Worm (Caenorhabditis elegans) whole organism, L4 larva: ENCODE results near the gene cest-2.3.

Experiments used
- Y5F2A.4 ChIP-seq: fragments of 200-800 bp; sonication (Bioruptor generic); optimal IDR thresholded peaks from 2 replicates; lab custom pipeline; 2018; ENCODE audit warnings: mild to moderate bottlenecking, missing genetic modification characterization, missing compliant biosample characterization
- aly-2 ChIP-seq: sonication (generic microtip); optimal IDR thresholded peaks from 2 replicates; lab custom pipeline; 2018; ENCODE audit warnings: missing biosample characterization, missing genetic modification characterization
- arid-1 ChIP-seq: fragments of 200-800 bp; sonication (Bioruptor generic); conservative IDR thresholded peaks from 2 replicates; pipeline ENCODE4 v1.3.6; 2022; ENCODE audit warnings: missing genetic modification reagents, missing genetic modification characterization, missing compliant biosample characterization
- attf-4 ChIP-seq: sonication (generic microtip); optimal IDR thresholded peaks from 3 replicates; lab custom pipeline; 2017; ENCODE audit warnings: missing biosample characterization, missing genetic modification characterization
- ceh-28 ChIP-seq: fragments of 150-350 bp; optimal IDR thresholded peaks from 2 replicates; lab custom pipeline; 2014; ENCODE audit warnings: missing biosample characterization, missing genetic modification reagents, missing genetic modification characterization
- daf-12 ChIP-seq: fragments of 150-350 bp; optimal IDR thresholded peaks from 2 replicates; lab custom pipeline; 2014; ENCODE audit warnings: missing biosample characterization, missing genetic modification reagents, missing genetic modification characterization
- daf-16 ChIP-seq, 3 experiments: sonication (generic microtip); optimal IDR thresholded peaks; 2 replicates each; lab custom pipeline; 2016 to 2017; ENCODE audit warnings: missing genetic modification characterization in 3 of 3, missing genetic modification reagents in 3 of 3, mild to moderate bottlenecking in 2 of 3, missing compliant biosample characterization in 2 of 3, missing biosample characterization in 1 of 3, moderate library complexity in 1 of 3
- dmd-6 ChIP-seq: fragments of 200-800 bp; sonication (Bioruptor generic); IDR thresholded peaks from 2 replicates; pipeline ENCODE4 v1.3.6; 2022; ENCODE audit warnings: missing genetic modification reagents, missing genetic modification characterization, missing compliant biosample characterization
- dve-1 ChIP-seq: sonication (generic microtip); optimal IDR thresholded peaks from 2 replicates; lab custom pipeline; 2017; ENCODE audit warnings: antibody characterized with exemption, mild to moderate bottlenecking, missing genetic modification characterization, missing compliant biosample characterization; ENCODE audit not compliant: insufficient read depth
- egl-43 ChIP-seq: fragments of 200-800 bp; sonication (Bioruptor generic); IDR thresholded peaks from 2 replicates; pipeline ENCODE4 v1.3.6; 2022; ENCODE audit warnings: missing genetic modification reagents, missing genetic modification characterization, missing compliant biosample characterization
- fkh-10 ChIP-seq: fragments of 150-350 bp; optimal IDR thresholded peaks from 2 replicates; lab custom pipeline; 2014; ENCODE audit warnings: missing biosample characterization, missing genetic modification reagents, missing genetic modification characterization
- fos-1 ChIP-seq: fragments of 150-350 bp; optimal IDR thresholded peaks from 2 replicates; lab custom pipeline; 2014; ENCODE audit warnings: missing biosample characterization, missing genetic modification characterization
- hlh-11 ChIP-seq: fragments of 200-800 bp; sonication (Bioruptor generic); optimal IDR thresholded peaks from 2 replicates; lab custom pipeline; 2018; ENCODE audit warnings: mild to moderate bottlenecking, missing genetic modification characterization, missing compliant biosample characterization
- hlh-30 ChIP-seq: sonication (generic microtip); optimal IDR thresholded peaks from 2 replicates; lab custom pipeline; 2017; ENCODE audit warnings: antibody characterized with exemption, mild to moderate bottlenecking, missing genetic modification characterization, missing compliant biosample characterization; ENCODE audit not compliant: insufficient read depth
- lin-1 ChIP-seq: fragments of 200-800 bp; sonication (Bioruptor generic); IDR thresholded peaks from 2 replicates; pipeline ENCODE4 v1.3.6; 2022; ENCODE audit warnings: missing genetic modification reagents, missing genetic modification characterization, missing compliant biosample characterization
- lin-13 ChIP-seq: fragments of 150-350 bp; optimal IDR thresholded peaks from 2 replicates; lab custom pipeline; 2014; ENCODE audit warnings: missing biosample characterization, missing genetic modification reagents, missing genetic modification characterization
- lin-15B ChIP-seq: fragments of 150-350 bp; sonication (generic microtip); optimal IDR thresholded peaks from 3 replicates; lab custom pipeline; 2014; ENCODE audit warnings: missing biosample characterization, missing genetic modification characterization
- mep-1 ChIP-seq: fragments of 150-350 bp; sonication (generic microtip); optimal IDR thresholded peaks from 3 replicates; lab custom pipeline; 2014; ENCODE audit warnings: missing biosample characterization, missing genetic modification characterization
- mxl-2 ChIP-seq: fragments of 200-800 bp; sonication (Bioruptor generic); conservative IDR thresholded peaks from 2 replicates; pipeline ENCODE4 v1.3.6; 2022; ENCODE audit warnings: missing genetic modification reagents, missing genetic modification characterization, missing compliant biosample characterization
- nhr-10 ChIP-seq: fragments of 150-350 bp; optimal IDR thresholded peaks from 2 replicates; lab custom pipeline; 2014; ENCODE audit warnings: missing biosample characterization, missing genetic modification characterization
- nhr-102 ChIP-seq: sonication (generic microtip); optimal IDR thresholded peaks from 2 replicates; lab custom pipeline; 2016; ENCODE audit warnings: mild to moderate bottlenecking, missing genetic modification characterization, moderate library complexity, missing compliant biosample characterization
- nhr-111 ChIP-seq: fragments of 200-800 bp; sonication (Bioruptor generic); optimal IDR thresholded peaks from 2 replicates; lab custom pipeline; 2018; ENCODE audit warnings: mild to moderate bottlenecking, missing genetic modification characterization, missing compliant biosample characterization
- nhr-28 ChIP-seq: fragments of 150-350 bp; optimal IDR thresholded peaks from 2 replicates; lab custom pipeline; 2014; ENCODE audit warnings: missing biosample characterization, missing genetic modification characterization
- nhr-77 ChIP-seq: fragments of 150-350 bp; optimal IDR thresholded peaks from 2 replicates; lab custom pipeline; 2014; ENCODE audit warnings: missing biosample characterization, missing genetic modification characterization
- pha-4 ChIP-seq, 2 experiments: fragments of 150-350 bp in 1 of 2; fragments of 200-800 bp in 1 of 2; sonication (Bioruptor generic) in 1 of 2; IDR thresholded peaks in 1 of 2; optimal IDR thresholded peaks in 1 of 2; 2 replicates each; pipeline versions ENCODE4 v1.3.6 to Lab custom; 2014 to 2022; ENCODE audit warnings: missing genetic modification characterization in 2 of 2, missing genetic modification reagents in 2 of 2, missing biosample characterization in 1 of 2, missing compliant biosample characterization in 1 of 2
- pqm-1 ChIP-seq: sonication (generic microtip); optimal IDR thresholded peaks from 2 replicates; lab custom pipeline; 2017; ENCODE audit warnings: missing biosample characterization, missing genetic modification characterization
- skn-1 ChIP-seq: fragments of 150-350 bp; optimal IDR thresholded peaks from 2 replicates; lab custom pipeline; 2014; ENCODE audit warnings: missing biosample characterization, missing genetic modification characterization
- spr-1 ChIP-seq: sonication (generic microtip); optimal IDR thresholded peaks from 2 replicates; lab custom pipeline; 2016; ENCODE audit warnings: mild to moderate bottlenecking, missing genetic modification characterization, missing compliant biosample characterization
- unc-39 ChIP-seq: sonication (generic microtip); optimal IDR thresholded peaks from 2 replicates; lab custom pipeline; 2017; ENCODE audit warnings: missing biosample characterization, missing genetic modification characterization
- unc-62 ChIP-seq, 3 experiments: fragments of 150-350 bp in 1 of 3; sonication (generic microtip); optimal IDR thresholded peaks in 2 of 3; peaks in 1 of 3; 1 replicate in 1 of 3; 2 replicates in 2 of 3; lab custom pipeline; 2014 to 2017; ENCODE audit warnings: missing biosample characterization in 3 of 3, missing genetic modification characterization in 3 of 3, missing genetic modification reagents in 3 of 3, missing genotype in 1 of 3
- vab-7 ChIP-seq: fragments of 200-800 bp; sonication (Bioruptor generic); IDR thresholded peaks from 2 replicates; pipeline ENCODE4 v1.3.6; 2022; ENCODE audit warnings: missing genetic modification reagents, missing genetic modification characterization, missing compliant biosample characterization
- zfp-2 ChIP-seq: sonication (generic microtip); optimal IDR thresholded peaks from 2 replicates; lab custom pipeline; 2016; ENCODE audit warnings: mild to moderate bottlenecking, missing genetic modification characterization, missing compliant biosample characterization
- zip-11 ChIP-seq: fragments of 200-800 bp; sonication (Bioruptor generic); IDR thresholded peaks from 2 replicates; pipeline ENCODE4 v1.3.6; 2022; ENCODE audit warnings: missing genetic modification characterization, missing compliant biosample characterization
- zip-2 ChIP-seq: fragments of 150-350 bp; optimal IDR thresholded peaks from 2 replicates; lab custom pipeline; 2014; ENCODE audit warnings: missing biosample characterization, missing genetic modification characterization

Gene cest-2.3

DNA sequence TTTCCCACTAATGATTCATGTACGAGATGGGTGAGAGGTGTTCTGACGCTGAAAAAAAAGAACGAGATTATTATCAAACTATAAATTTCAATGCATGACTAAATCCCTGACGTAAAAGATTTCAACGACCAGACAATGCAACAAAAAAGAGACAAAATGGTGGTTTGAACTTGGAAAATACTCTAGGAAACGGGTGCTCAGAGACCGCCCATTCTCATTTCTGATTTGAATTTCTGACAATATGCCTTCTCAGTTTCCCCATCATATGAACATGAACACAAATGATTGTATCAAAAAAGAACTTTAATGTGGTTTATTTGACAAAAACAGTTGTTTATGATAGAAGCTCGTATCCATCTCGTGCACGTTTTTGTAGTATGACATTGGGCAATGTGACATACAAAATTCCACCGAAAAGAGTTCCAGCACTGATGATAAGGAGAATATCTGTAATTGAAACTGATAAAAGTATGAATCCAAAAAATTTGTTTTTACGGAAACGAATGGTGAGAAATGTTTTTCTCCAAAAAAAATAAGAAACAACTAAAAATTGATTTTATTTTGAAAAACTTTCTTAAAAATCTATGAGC lies 19.7 kb downstream of the cest-2.3 start, which contains the start of gene srd-26:
srd-26 (minus strand) TSS at position 51 of the 590 bp plus-strand sequence.
- TF ChIP-seq skn-1 (tag; lab: Kevin White, UChicago), result no peak
- TF ChIP-seq unc-39, result no peak
- no peak for TF ChIP-seq zip-11 (GFP tag; lab: Robert Waterston, UW)
- TF ChIP-seq dve-1 (tag; lab: Kevin White, UChicago), result peak; percentile 58
- TF ChIP-seq fos-1 (tag; lab: Kevin White, UChicago), result no peak
- no peak for TF ChIP-seq arid-1 (GFP tag; lab: Robert Waterston, UW)
- no peak for TF ChIP-seq daf-16 (GFP tag; optimal IDR thresholded peaks at IDR 0.05; lab: Kevin White, UChicago)
- TF ChIP-seq daf-16 (tag; optimal IDR thresholded peaks at IDR 0.05; lab: Kevin White, UChicago), result peak; percentile 33
- peak; percentile 65 for TF ChIP-seq nhr-28
- TF ChIP-seq, all 104 proteins: peak for 3

DNA sequence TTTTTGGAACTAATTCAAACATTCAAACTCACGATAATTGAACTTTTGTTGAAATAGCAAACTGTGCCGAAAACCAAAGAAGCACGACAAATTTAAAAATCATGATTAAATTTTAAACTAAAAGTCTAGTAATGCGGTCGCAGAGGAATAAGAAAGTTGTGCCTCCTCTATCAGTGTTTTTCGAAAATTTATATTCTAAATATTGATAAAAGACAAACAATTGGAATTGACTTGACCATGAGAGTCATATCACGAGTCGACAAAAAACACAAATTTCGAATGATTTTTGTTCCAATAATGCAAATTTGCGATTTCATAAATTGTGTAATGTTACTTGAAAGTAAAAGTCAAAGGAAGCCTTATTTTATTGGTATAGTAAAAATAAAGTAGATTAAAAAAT lies 22.1 kb downstream of the cest-2.3 start, which contains the start of gene cest-1.2:
cest-1.2 (minus strand) TSS at position 165 of the 400 bp plus-strand sequence.
- TF ChIP-seq nhr-28 (peak; percentile 59), spr-1 (tag; lab: Kevin White, UChicago) (no peak), mep-1 (tag; lab: Kevin White, UChicago) (no peak), fos-1 (tag; lab: Kevin White, UChicago) (no peak), dve-1 (tag; lab: Kevin White, UChicago) (peak; percentile 12), nhr-111 (GFP tag; lab: Kevin White, UChicago) (no peak), pqm-1 (tag; lab: Kevin White, UChicago) (peak; percentile 48), dmd-6 (GFP tag; lab: Robert Waterston, UW) (0 out of 2 replicates have a peak, but pooled peaks have one; percentile 17), nhr-77 (tag; lab: Kevin White, UChicago) (peak; percentile 10), attf-4 (tag; lab: Kevin White, UChicago) (no peak), pha-4 (GFP tag; IDR thresholded peaks at IDR 0.05; lab: Robert Waterston, UW) (no peak), pha-4 (tag; optimal IDR thresholded peaks at IDR 0.05; lab: Kevin White, UChicago) (no peak), unc-39 (no peak), lin-1 (GFP tag; lab: Robert Waterston, UW) (no peak), lin-13 (GFP tag; lab: Kevin White, UChicago) (no peak), mxl-2 (GFP tag; lab: Robert Waterston, UW) (no peak), zfp-2 (tag; lab: Kevin White, UChicago) (no peak), ceh-28 (tag; lab: Kevin White, UChicago) (no peak), Y5F2A.4 (GFP tag; lab: Kevin White, UChicago) (no peak), zip-2 (no peak), daf-16 (GFP tag; optimal IDR thresholded peaks at IDR 0.05; lab: Kevin White, UChicago) (no peak), daf-16 (tag; optimal IDR thresholded peaks at IDR 0.05; lab: Kevin White, UChicago) (peak; percentile 66), aly-2 (tag; lab: Kevin White, UChicago) (no peak), fkh-10 (no peak), hlh-11 (tag; lab: Kevin White, UChicago) (no peak), nhr-10 (tag; lab: Kevin White, UChicago) (no peak), daf-12 (no peak), hlh-30 (tag; lab: Kevin White, UChicago) (peak; percentile 1), lin-15B (tag; lab: Kevin White, UChicago) (no peak), nhr-102 (tag; lab: Kevin White, UChicago) (no peak), vab-7 (GFP tag; lab: Robert Waterston, UW) (no peak)

DNA sequence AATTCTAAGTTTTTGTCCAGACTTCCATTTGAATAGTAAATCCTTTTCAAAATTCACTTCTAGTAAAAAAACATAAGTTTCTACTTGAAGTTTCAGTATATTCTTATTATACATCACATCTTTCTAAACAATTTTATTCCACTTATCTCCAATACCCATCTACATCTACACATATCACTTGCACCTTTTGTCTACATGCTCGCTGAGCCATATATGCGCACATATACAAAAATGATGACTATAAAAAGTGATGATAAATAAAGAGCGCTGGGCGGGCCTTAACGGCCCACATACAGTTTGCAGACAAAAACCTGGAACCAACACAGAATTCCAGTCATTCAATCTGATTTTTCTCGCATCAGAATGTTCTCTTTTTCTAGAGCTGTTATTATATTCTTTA lies 26.3 kb downstream of the cest-2.3 start, which contains the start of gene AH10.2:
AH10.2 (plus strand) TSS at position 301 of the 400 bp plus-strand sequence.
- peak in 1 of 2 experiments; percentile 64 for TF ChIP-seq unc-62 (GFP tag; optimal IDR thresholded peaks at IDR 0.05 in 1 of 2; lab: Kevin White, UChicago)
- no peak for TF ChIP-seq unc-62 (tag; optimal IDR thresholded peaks at IDR 0.05; lab: Kevin White, UChicago)
- no peak for TF ChIP-seq egl-43 (GFP tag; lab: Robert Waterston, UW)
